Worm (Caenorhabditis elegans) whole organism, early embryonic: Measurements from ENCODE around the gene pgp-13.

Experiments
- B0310.2 ChIP-seq: sonication (generic microtip); optimal IDR thresholded peaks from 2 replicates; lab custom pipeline; 2016; ENCODE audit warnings: mild to moderate bottlenecking, missing genetic modification characterization, missing compliant biosample characterization
- F13C5.2 ChIP-seq: sonication (generic microtip); optimal IDR thresholded peaks from 2 replicates; lab custom pipeline; 2017; ENCODE audit warnings: mild to moderate bottlenecking, missing genetic modification characterization, inconsistent platforms, missing compliant biosample characterization
- aly-1 ChIP-seq: sonication (generic microtip); optimal IDR thresholded peaks from 2 replicates; lab custom pipeline; 2016; ENCODE audit warnings: missing genetic modification characterization, missing compliant biosample characterization
- ama-1 ChIP-seq: fragments of 150-350 bp; optimal IDR thresholded peaks from 2 replicates; lab custom pipeline; 2014
- ceh-13 ChIP-seq: fragments of 200-800 bp; sonication (Bioruptor generic); optimal IDR thresholded peaks from 2 replicates; lab custom pipeline; 2018; ENCODE audit warnings: mild to moderate bottlenecking, missing genetic modification characterization, missing compliant biosample characterization
- ceh-36 ChIP-seq: sonication (generic microtip); optimal IDR thresholded peaks from 2 replicates; lab custom pipeline; 2016; ENCODE audit warnings: missing genetic modification characterization, inconsistent platforms, missing compliant biosample characterization
- ets-7 ChIP-seq: sonication (generic microtip); optimal IDR thresholded peaks from 2 replicates; lab custom pipeline; 2016; ENCODE audit warnings: missing genotype, missing genetic modification characterization, missing compliant biosample characterization
- flt-1 ChIP-seq: fragments of 200-800 bp; sonication (Bioruptor generic); IDR thresholded peaks from 2 replicates; pipeline ENCODE4 v1.3.6; 2022; ENCODE audit warnings: missing genetic modification characterization, missing compliant biosample characterization
- hmbx-1 ChIP-seq: sonication (generic microtip); optimal IDR thresholded peaks from 2 replicates; lab custom pipeline; 2016; ENCODE audit warnings: mild to moderate bottlenecking, missing genetic modification characterization, missing compliant biosample characterization
- hmg-4 ChIP-seq: fragments of 200-800 bp; sonication (Bioruptor generic); optimal IDR thresholded peaks from 2 replicates; lab custom pipeline; 2018; ENCODE audit warnings: mild to moderate bottlenecking, missing genetic modification characterization, missing compliant biosample characterization
- hnd-1 ChIP-seq: sonication (generic microtip); optimal IDR thresholded peaks from 2 replicates; lab custom pipeline; 2016; ENCODE audit warnings: missing genetic modification characterization, missing compliant biosample characterization
- pes-1 ChIP-seq: fragments of 200-800 bp; sonication (Bioruptor generic); IDR thresholded peaks from 2 replicates; pipeline ENCODE4 v1.3.6; 2022; ENCODE audit warnings: missing genetic modification reagents, missing genetic modification characterization, missing compliant biosample characterization
- scrt-1 ChIP-seq: fragments of 200-800 bp; sonication (Bioruptor generic); IDR thresholded peaks from 2 replicates; pipeline ENCODE4 v1.3.6; 2022; ENCODE audit warnings: missing genetic modification characterization, missing compliant biosample characterization
- sea-1 ChIP-seq: fragments of 200-800 bp; sonication (Bioruptor generic); conservative IDR thresholded peaks from 2 replicates; pipeline ENCODE4 v1.3.6; 2022; ENCODE audit warnings: missing genetic modification characterization, missing compliant biosample characterization
- tbx-11 ChIP-seq: fragments of 200-800 bp; sonication (Bioruptor generic); IDR thresholded peaks from 2 replicates; pipeline ENCODE4 v1.3.6; 2022; ENCODE audit warnings: missing genetic modification characterization, missing compliant biosample characterization
- tra-4 ChIP-seq: sonication (generic microtip); optimal IDR thresholded peaks from 2 replicates; lab custom pipeline; 2017; ENCODE audit warnings: missing genetic modification characterization, missing compliant biosample characterization

The pgp-13 gene

ce11 chrX:12759642-12760041 lies 21.1 kb downstream of the pgp-13 start:
- no peak for TF ChIP-seq F13C5.2 (tag; lab: Kevin White, UChicago)
- TF ChIP-seq pes-1 = no peak
- no peak for TF ChIP-seq scrt-1 (GFP tag; lab: Robert Waterston, UW)
- no peak for TF ChIP-seq hmbx-1 (tag; lab: Kevin White, UChicago)
- TF ChIP-seq B0310.2 = no peak
- no peak for TF ChIP-seq aly-1 (tag; lab: Kevin White, UChicago)
- no peak for TF ChIP-seq ets-7 (tag; lab: Kevin White, UChicago)
- no peak for TF ChIP-seq sea-1 (GFP tag; lab: Robert Waterston, UW)
- no peak for TF ChIP-seq hnd-1

- TF ChIP-seq F13C5.2 (tag; lab: Kevin White, UChicago) = no peak
- TF ChIP-seq ceh-13 (GFP tag; lab: Kevin White, UChicago) = no peak
- no peak for TF ChIP-seq flt-1 (GFP tag; lab: Robert Waterston, UW)
- no peak for TF ChIP-seq scrt-1 (GFP tag; lab: Robert Waterston, UW)
- TF ChIP-seq ceh-36 (tag; lab: Kevin White, UChicago) = no peak
- TF ChIP-seq hmg-4 (GFP tag; lab: Kevin White, UChicago) = no peak
- no peak for TF ChIP-seq pes-1
- no peak for TF ChIP-seq aly-1 (tag; lab: Kevin White, UChicago)
- no peak for TF ChIP-seq B0310.2
- TF ChIP-seq tra-4 (tag; lab: Kevin White, UChicago) = no peak
- TF ChIP-seq ama-1 (lab: Kevin White, UChicago) = no peak
- no peak for TF ChIP-seq ets-7 (tag; lab: Kevin White, UChicago)
- no peak for TF ChIP-seq sea-1 (GFP tag; lab: Robert Waterston, UW)
- no peak for TF ChIP-seq hnd-1
- no peak for TF ChIP-seq hmbx-1 (tag; lab: Kevin White, UChicago)
- no peak for TF ChIP-seq tbx-11
Measured at ce11 chrX:12761295-12761775, 22.8 kb downstream of the pgp-13 start.

- TF ChIP-seq scrt-1 (GFP tag; lab: Robert Waterston, UW) (no peak), ceh-36 (tag; lab: Kevin White, UChicago) (no peak), tbx-11 (no peak), pes-1 (no peak), ceh-13 (GFP tag; lab: Kevin White, UChicago) (no peak), hmg-4 (GFP tag; lab: Kevin White, UChicago) (no peak), F13C5.2 (tag; lab: Kevin White, UChicago) (no peak)
Measured at ce11 chrX:12761778-12762177, 23.2 kb downstream of the pgp-13 start, which contains the start of gene cept-1. Gene cept-1, plus strand, starts transcription at chrX:12762078.

ce11 chrX:12764009-12764408 lies 25.5 kb downstream of the pgp-13 start:
- TF ChIP-seq aly-1 (tag; lab: Kevin White, UChicago) (no peak), tra-4 (tag; lab: Kevin White, UChicago) (no peak), hnd-1 (no peak)

ce11 chrX:12769697-12770096 lies 31.1 kb downstream of the pgp-13 start, which contains the start of gene ilc-17.1:
Gene ilc-17.1, minus strand, starts transcription at chrX:12769797.
- TF ChIP-seq sea-1 (GFP tag; lab: Robert Waterston, UW) = no peak
- TF ChIP-seq B0310.2 = no peak
- no peak for TF ChIP-seq tra-4 (tag; lab: Kevin White, UChicago)
- no peak for TF ChIP-seq aly-1 (tag; lab: Kevin White, UChicago)
- no peak for TF ChIP-seq hnd-1
- TF ChIP-seq ets-7 (tag; lab: Kevin White, UChicago) = no peak
- TF ChIP-seq tbx-11 = no peak
- TF ChIP-seq ama-1 (lab: Kevin White, UChicago) = no peak
- no peak for TF ChIP-seq ceh-36 (tag; lab: Kevin White, UChicago)
- TF ChIP-seq hmbx-1 (tag; lab: Kevin White, UChicago) = no peak
- no peak for TF ChIP-seq scrt-1 (GFP tag; lab: Robert Waterston, UW)
- no peak for TF ChIP-seq pes-1
- TF ChIP-seq hmg-4 (GFP tag; lab: Kevin White, UChicago) = no peak
- TF ChIP-seq F13C5.2 (tag; lab: Kevin White, UChicago) = no peak

ce11 chrX:12780674-12781073 lies 42.1 kb downstream of the pgp-13 start:
- TF ChIP-seq hmg-4 (GFP tag; lab: Kevin White, UChicago) (no peak), hnd-1 (no peak), tbx-11 (no peak), B0310.2 (no peak), ceh-36 (tag; lab: Kevin White, UChicago) (no peak), sea-1 (GFP tag; lab: Robert Waterston, UW) (no peak)

- no peak for TF ChIP-seq tbx-11
- no peak for TF ChIP-seq ceh-13 (GFP tag; lab: Kevin White, UChicago)
Measured at ce11 chrX:12781712-12782444, 43.3 kb downstream of the pgp-13 start, which contains the start of gene alh-13. Gene alh-13, plus strand, starts transcription at chrX:12782394.

- TF ChIP-seq B0310.2 = no peak
- TF ChIP-seq sea-1 (GFP tag; lab: Robert Waterston, UW) = no peak
- TF ChIP-seq hmbx-1 (tag; lab: Kevin White, UChicago) = no peak
- no peak for TF ChIP-seq tra-4 (tag; lab: Kevin White, UChicago)
- TF ChIP-seq tbx-11 = no peak
- TF ChIP-seq hnd-1 = no peak
- TF ChIP-seq F13C5.2 (tag; lab: Kevin White, UChicago) = no peak
- TF ChIP-seq ets-7 (tag; lab: Kevin White, UChicago) = no peak
- no peak for TF ChIP-seq aly-1 (tag; lab: Kevin White, UChicago)
Measured at ce11 chrX:12787624-12788023, 49.1 kb downstream of the pgp-13 start, which contains the start of gene str-124. Gene str-124, plus strand, starts transcription at chrX:12787924.
